Worm (Caenorhabditis elegans) whole organism, L4 larva: ENCODE measurements around the gene gly-13.

Source experiments
- F10B5.3 ChIP-seq: sonication (generic microtip); optimal IDR thresholded peaks from 2 replicates; lab custom pipeline; 2016; ENCODE audit warnings: mild to moderate bottlenecking, missing genetic modification characterization, missing compliant biosample characterization
- F37D6.2 ChIP-seq: sonication (generic microtip); optimal IDR thresholded peaks from 2 replicates; lab custom pipeline; 2016; ENCODE audit warnings: mild to moderate bottlenecking, missing genetic modification characterization, missing compliant biosample characterization
- T20F7.1 ChIP-seq: fragments of 200-800 bp; sonication (Bioruptor generic); optimal IDR thresholded peaks from 2 replicates; lab custom pipeline; 2018; ENCODE audit warnings: mild to moderate bottlenecking, missing genetic modification characterization, missing compliant biosample characterization
- aha-1 ChIP-seq: fragments of 150-350 bp; peaks from one replicate; lab custom pipeline; 2014; ENCODE audit warnings: missing biosample characterization, missing genetic modification characterization
- ama-1 ChIP-seq: fragments of 150-350 bp; optimal IDR thresholded peaks from 2 replicates; lab custom pipeline; 2014; ENCODE audit warnings: inconsistent platforms, mixed read lengths
- attf-4 ChIP-seq: sonication (generic microtip); optimal IDR thresholded peaks from 3 replicates; lab custom pipeline; 2017; ENCODE audit warnings: missing biosample characterization, missing genetic modification characterization
- ceh-32 ChIP-seq: sonication (generic microtip); optimal IDR thresholded peaks from 2 replicates; lab custom pipeline; 2016; ENCODE audit warnings: mild to moderate bottlenecking, missing genetic modification characterization, missing compliant biosample characterization; ENCODE audit not compliant: poor library complexity
- ceh-82 ChIP-seq: sonication (generic microtip); optimal IDR thresholded peaks from 2 replicates; lab custom pipeline; 2017; ENCODE audit warnings: missing biosample characterization, missing genetic modification characterization
- ces-1 ChIP-seq: fragments of 150-350 bp; sonication (generic microtip); optimal IDR thresholded peaks from 4 replicates; lab custom pipeline; 2014; ENCODE audit warnings: missing biosample characterization, missing genetic modification reagents, missing genetic modification characterization
- cey-2 ChIP-seq: sonication (generic microtip); optimal IDR thresholded peaks from 3 replicates; lab custom pipeline; 2017; ENCODE audit warnings: missing genetic modification characterization, mild to moderate bottlenecking, missing compliant biosample characterization, antibody characterized with exemption, borderline replicate concordance; ENCODE audit not compliant: insufficient read depth
- daf-16 ChIP-seq, 3 experiments: sonication (generic microtip); optimal IDR thresholded peaks; 2 replicates each; lab custom pipeline; 2016 to 2017; ENCODE audit warnings: missing genetic modification characterization in 3 of 3, missing genetic modification reagents in 3 of 3, mild to moderate bottlenecking in 2 of 3, missing compliant biosample characterization in 2 of 3, missing biosample characterization in 1 of 3, moderate library complexity in 1 of 3
- daf-8 ChIP-seq: fragments of 200-800 bp; sonication (Bioruptor generic); IDR thresholded peaks from 2 replicates; pipeline ENCODE4 v1.3.6; 2022; ENCODE audit warnings: missing genetic modification characterization, missing compliant biosample characterization
- dmd-6 ChIP-seq: fragments of 200-800 bp; sonication (Bioruptor generic); IDR thresholded peaks from 2 replicates; pipeline ENCODE4 v1.3.6; 2022; ENCODE audit warnings: missing genetic modification reagents, missing genetic modification characterization, missing compliant biosample characterization
- egl-43 ChIP-seq: fragments of 200-800 bp; sonication (Bioruptor generic); IDR thresholded peaks from 2 replicates; pipeline ENCODE4 v1.3.6; 2022; ENCODE audit warnings: missing genetic modification reagents, missing genetic modification characterization, missing compliant biosample characterization
- hlh-11 ChIP-seq: fragments of 200-800 bp; sonication (Bioruptor generic); optimal IDR thresholded peaks from 2 replicates; lab custom pipeline; 2018; ENCODE audit warnings: mild to moderate bottlenecking, missing genetic modification characterization, missing compliant biosample characterization
- hlh-30 ChIP-seq: sonication (generic microtip); optimal IDR thresholded peaks from 2 replicates; lab custom pipeline; 2017; ENCODE audit warnings: antibody characterized with exemption, mild to moderate bottlenecking, missing genetic modification characterization, missing compliant biosample characterization; ENCODE audit not compliant: insufficient read depth
- lin-15B ChIP-seq: fragments of 150-350 bp; sonication (generic microtip); optimal IDR thresholded peaks from 3 replicates; lab custom pipeline; 2014; ENCODE audit warnings: missing biosample characterization, missing genetic modification characterization
- lsy-2 ChIP-seq, 2 experiments: fragments of 150-350 bp in 1 of 2; sonication (generic microtip) in 1 of 2; optimal IDR thresholded peaks; 2 replicates each; lab custom pipeline; 2014 to 2017; ENCODE audit warnings: missing biosample characterization in 2 of 2, missing genetic modification characterization in 2 of 2
- mdt-29 ChIP-seq: fragments of 200-800 bp; sonication (Bioruptor generic); IDR thresholded peaks from 2 replicates; pipeline ENCODE4 v1.3.6; 2022; ENCODE audit warnings: missing genetic modification reagents, missing genetic modification characterization, missing compliant biosample characterization
- mxl-2 ChIP-seq: fragments of 200-800 bp; sonication (Bioruptor generic); conservative IDR thresholded peaks from 2 replicates; pipeline ENCODE4 v1.3.6; 2022; ENCODE audit warnings: missing genetic modification reagents, missing genetic modification characterization, missing compliant biosample characterization
- mxl-3 ChIP-seq: fragments of 200-800 bp; sonication (Bioruptor generic); optimal IDR thresholded peaks from 2 replicates; lab custom pipeline; 2018; ENCODE audit warnings: mild to moderate bottlenecking, missing genetic modification characterization, missing compliant biosample characterization
- nhr-11 ChIP-seq: fragments of 150-350 bp; optimal IDR thresholded peaks from 2 replicates; lab custom pipeline; 2014; ENCODE audit warnings: missing biosample characterization, missing genetic modification characterization
- nhr-111 ChIP-seq: fragments of 200-800 bp; sonication (Bioruptor generic); optimal IDR thresholded peaks from 2 replicates; lab custom pipeline; 2018; ENCODE audit warnings: mild to moderate bottlenecking, missing genetic modification characterization, missing compliant biosample characterization
- nhr-237 ChIP-seq: sonication (generic microtip); optimal IDR thresholded peaks from 2 replicates; lab custom pipeline; 2017; ENCODE audit warnings: missing biosample characterization, missing genetic modification characterization
- nhr-25 ChIP-seq: sonication (generic microtip); optimal IDR thresholded peaks from 2 replicates; lab custom pipeline; 2017; ENCODE audit warnings: missing genetic modification characterization, mild to moderate bottlenecking, missing compliant biosample characterization, antibody characterized with exemption, moderate library complexity, borderline replicate concordance; ENCODE audit not compliant: insufficient read depth
- nhr-28 ChIP-seq: fragments of 150-350 bp; optimal IDR thresholded peaks from 2 replicates; lab custom pipeline; 2014; ENCODE audit warnings: missing biosample characterization, missing genetic modification characterization
- nhr-6 ChIP-seq: fragments of 150-350 bp; optimal IDR thresholded peaks from 2 replicates; lab custom pipeline; 2014; ENCODE audit warnings: missing biosample characterization, missing genetic modification characterization
- nhr-77 ChIP-seq: fragments of 150-350 bp; optimal IDR thresholded peaks from 2 replicates; lab custom pipeline; 2014; ENCODE audit warnings: missing biosample characterization, missing genetic modification characterization
- rbr-2 ChIP-seq: sonication (generic microtip); optimal IDR thresholded peaks from 2 replicates; lab custom pipeline; 2016; ENCODE audit warnings: missing genotype, missing genetic modification characterization, missing compliant biosample characterization
- snpc-4 ChIP-seq: fragments of 150-350 bp; optimal IDR thresholded peaks from 2 replicates; lab custom pipeline; 2014; ENCODE audit warnings: missing biosample characterization, missing genetic modification characterization
- spr-1 ChIP-seq: sonication (generic microtip); optimal IDR thresholded peaks from 2 replicates; lab custom pipeline; 2016; ENCODE audit warnings: mild to moderate bottlenecking, missing genetic modification characterization, missing compliant biosample characterization
- tag-97 ChIP-seq: fragments of 200-800 bp; sonication (Bioruptor generic); IDR thresholded peaks from 2 replicates; pipeline ENCODE4 v1.3.6; 2022; ENCODE audit warnings: missing genetic modification characterization, missing compliant biosample characterization
- unc-62 ChIP-seq, 3 experiments: fragments of 150-350 bp in 1 of 3; sonication (generic microtip); optimal IDR thresholded peaks in 2 of 3; peaks in 1 of 3; 1 replicate in 1 of 3; 2 replicates in 2 of 3; lab custom pipeline; 2014 to 2017; ENCODE audit warnings: missing biosample characterization in 3 of 3, missing genetic modification characterization in 3 of 3, missing genetic modification reagents in 3 of 3, missing genotype in 1 of 3
- vab-7 ChIP-seq: fragments of 200-800 bp; sonication (Bioruptor generic); IDR thresholded peaks from 2 replicates; pipeline ENCODE4 v1.3.6; 2022; ENCODE audit warnings: missing genetic modification reagents, missing genetic modification characterization, missing compliant biosample characterization
- zfp-3 ChIP-seq: fragments of 200-800 bp; sonication (Bioruptor generic); conservative IDR thresholded peaks from 2 replicates; pipeline ENCODE4 v1.3.6; 2022; ENCODE audit warnings: missing genetic modification reagents, missing genetic modification characterization, missing compliant biosample characterization

Gene gly-13

ce11 chrX:9255993-9256392, 40.4 kb downstream of the gly-13 start:
- TF ChIP-seq unc-62 (GFP tag; optimal IDR thresholded peaks at IDR 0.05 in 1 of 2; lab: Kevin White, UChicago) (peak in 1 of 2 experiments; percentile 59), unc-62 (tag; optimal IDR thresholded peaks at IDR 0.05; lab: Kevin White, UChicago) (no peak), snpc-4 (no peak), egl-43 (no peak), daf-8 (no peak), F10B5.3 (peak; percentile 64)
- TF ChIP-seq, all 104 proteins: peak for 2

ce11 chrX:9251488-9251887, 44.9 kb downstream of the gly-13 start, which contains the start of gene pes-8:
Gene pes-8, plus strand, starts transcription at chrX:9251788.
- TF ChIP-seq vab-7 (GFP tag; lab: Robert Waterston, UW): no peak
- peak; percentile 75 for TF ChIP-seq aha-1
- no peak for TF ChIP-seq hlh-11 (tag; lab: Kevin White, UChicago)

- TF ChIP-seq unc-62 (GFP tag; optimal IDR thresholded peaks at IDR 0.05 in 1 of 2; lab: Kevin White, UChicago) (peak in 1 of 2 experiments; percentile 94), unc-62 (tag; optimal IDR thresholded peaks at IDR 0.05; lab: Kevin White, UChicago) (no peak), hlh-11 (tag; lab: Kevin White, UChicago) (peak; percentile 28), F37D6.2 (no peak), nhr-28 (tag; lab: Kevin White, UChicago) (no peak), mxl-3 (GFP tag; lab: Kevin White, UChicago) (peak; percentile 11)
Observed at ce11 chrX:9248083-9248805, 48.2 kb downstream of the gly-13 start.

ce11 chrX:9246625-9247024, 49.8 kb downstream of the gly-13 start:
- TF ChIP-seq mdt-29 (GFP tag; lab: Robert Waterston, UW) (no peak), lin-15B (tag; lab: Kevin White, UChicago) (no peak), egl-43 (no peak), unc-62 (GFP tag; optimal IDR thresholded peaks at IDR 0.05 in 1 of 2; lab: Kevin White, UChicago) (peak in 1 of 2 experiments; percentile 73), unc-62 (tag; optimal IDR thresholded peaks at IDR 0.05; lab: Kevin White, UChicago) (no peak), mxl-2 (GFP tag; lab: Robert Waterston, UW) (no peak), zfp-3 (GFP tag; lab: Robert Waterston, UW) (no peak), T20F7.1 (no peak), nhr-77 (no peak), lsy-2 (tag; optimal IDR thresholded peaks at IDR 0.05; lab: Kevin White, UChicago) (no peak), spr-1 (tag; lab: Kevin White, UChicago) (no peak), dmd-6 (GFP tag; lab: Robert Waterston, UW) (no peak), nhr-6 (tag; lab: Kevin White, UChicago) (no peak), ceh-82 (no peak), ces-1 (no peak), ceh-32 (no peak), attf-4 (tag; lab: Kevin White, UChicago) (no peak), nhr-25 (tag; lab: Kevin White, UChicago) (peak; percentile 76), nhr-11 (tag; lab: Kevin White, UChicago) (no peak), tag-97 (GFP tag; lab: Robert Waterston, UW) (no peak), ama-1 (lab: Kevin White, UChicago) (no peak), nhr-111 (GFP tag; lab: Kevin White, UChicago) (no peak), hlh-30 (no peak), daf-16 (GFP tag; optimal IDR thresholded peaks at IDR 0.05; lab: Kevin White, UChicago) (no peak), daf-16 (tag; optimal IDR thresholded peaks at IDR 0.05; lab: Kevin White, UChicago) (no peak), nhr-28 (tag; lab: Kevin White, UChicago) (peak; percentile 53), nhr-237 (no peak), cey-2 (no peak), rbr-2 (tag; lab: Kevin White, UChicago) (no peak)
